Worm (Caenorhabditis elegans): ENCODE results near the gene sre-9.

- TF ChIP-seq flt-1 (GFP tag; IDR thresholded peaks at IDR 0.05) (no peak), med-1 (GFP tag; optimal IDR thresholded peaks at IDR 0.05; ENCODE audit: insufficient read depth) (no peak), ztf-23 (GFP tag; IDR thresholded peaks at IDR 0.05) (no peak), cog-1 (tag; optimal IDR thresholded peaks at IDR 0.05) (no peak), ztf-29 (GFP tag; IDR thresholded peaks at IDR 0.05) (no peak), T22C8.4 (GFP tag; IDR thresholded peaks at IDR 0.05) (no peak)
These were observed 8.7 kb upstream of the sre-9 start, which contains the start of gene nhr-124 for ce11 chrV:3886104-3886503.
